Worm (Caenorhabditis elegans) whole organism, midembryonic: ENCODE data around the gene clec-172.

Source experiments
- flt-1 ChIP-seq: fragments of 200-800 bp; sonication (Bioruptor generic); IDR thresholded peaks from 2 replicates; pipeline ENCODE4 v1.3.6; 2022; ENCODE audit warnings: missing genetic modification characterization, missing compliant biosample characterization
- klf-2 ChIP-seq: fragments of 200-800 bp; sonication (Bioruptor generic); conservative IDR thresholded peaks from 2 replicates; pipeline ENCODE4 v1.3.6; 2022; ENCODE audit warnings: missing genetic modification reagents, missing genetic modification characterization, missing compliant biosample characterization
- ztf-23 ChIP-seq: fragments of 200-800 bp; sonication (Bioruptor generic); IDR thresholded peaks from 2 replicates; pipeline ENCODE4 v1.3.6; 2022; ENCODE audit warnings: missing genetic modification reagents, missing genetic modification characterization, missing compliant biosample characterization

ce11 chrIV:1550578-1550977, 34.2 kb upstream of the clec-172 start, which contains the start of gene tag-244:
- TF ChIP-seq klf-2 (no peak), ztf-23 (GFP tag; lab: Robert Waterston, UW) (no peak), flt-1 (GFP tag; lab: Robert Waterston, UW) (no peak)
